Worm (Caenorhabditis elegans) whole organism, L4 larva: Measurements from ENCODE around the gene nhr-141.
A peak's percentile ranks its signal among the peaks of the same experiment; 100 is the strongest.

ENCODE experiments used
- F26F4.8 ChIP-seq: fragments of 200-800 bp; sonication (Bioruptor generic); conservative IDR thresholded peaks from 2 replicates; pipeline ENCODE4 v1.3.6; 2022; ENCODE audit warnings: missing genetic modification characterization, missing compliant biosample characterization
- F49E8.2 ChIP-seq: sonication (generic microtip); optimal IDR thresholded peaks from 2 replicates; lab custom pipeline; 2016; ENCODE audit warnings: missing compliant biosample characterization, mild to moderate bottlenecking, missing genetic modification characterization, borderline replicate concordance
- T20F7.1 ChIP-seq: fragments of 200-800 bp; sonication (Bioruptor generic); optimal IDR thresholded peaks from 2 replicates; lab custom pipeline; 2018; ENCODE audit warnings: mild to moderate bottlenecking, missing genetic modification characterization, missing compliant biosample characterization
- T26A8.4 ChIP-seq: fragments of 200-800 bp; sonication (Bioruptor generic); IDR thresholded peaks from 2 replicates; pipeline ENCODE4 v1.3.6; 2022; ENCODE audit warnings: missing genetic modification characterization, missing compliant biosample characterization
- Y5F2A.4 ChIP-seq: fragments of 200-800 bp; sonication (Bioruptor generic); optimal IDR thresholded peaks from 2 replicates; lab custom pipeline; 2018; ENCODE audit warnings: mild to moderate bottlenecking, missing genetic modification characterization, missing compliant biosample characterization
- aha-1 ChIP-seq: fragments of 150-350 bp; peaks from one replicate; lab custom pipeline; 2014; ENCODE audit warnings: missing biosample characterization, missing genetic modification characterization
- ama-1 ChIP-seq: fragments of 150-350 bp; optimal IDR thresholded peaks from 2 replicates; lab custom pipeline; 2014; ENCODE audit warnings: inconsistent platforms, mixed read lengths
- arid-1 ChIP-seq: fragments of 200-800 bp; sonication (Bioruptor generic); conservative IDR thresholded peaks from 2 replicates; pipeline ENCODE4 v1.3.6; 2022; ENCODE audit warnings: missing genetic modification reagents, missing genetic modification characterization, missing compliant biosample characterization
- ceh-32 ChIP-seq: sonication (generic microtip); optimal IDR thresholded peaks from 2 replicates; lab custom pipeline; 2016; ENCODE audit warnings: mild to moderate bottlenecking, missing genetic modification characterization, missing compliant biosample characterization; ENCODE audit not compliant: poor library complexity
- daf-12 ChIP-seq: fragments of 150-350 bp; optimal IDR thresholded peaks from 2 replicates; lab custom pipeline; 2014; ENCODE audit warnings: missing biosample characterization, missing genetic modification reagents, missing genetic modification characterization
- dmd-6 ChIP-seq: fragments of 200-800 bp; sonication (Bioruptor generic); IDR thresholded peaks from 2 replicates; pipeline ENCODE4 v1.3.6; 2022; ENCODE audit warnings: missing genetic modification reagents, missing genetic modification characterization, missing compliant biosample characterization
- dmd-8 ChIP-seq: fragments of 200-800 bp; sonication (Bioruptor generic); IDR thresholded peaks from 2 replicates; pipeline ENCODE4 v1.3.6; 2022; ENCODE audit warnings: missing genetic modification characterization, missing compliant biosample characterization
- duxl-1 ChIP-seq: sonication (generic microtip); optimal IDR thresholded peaks from 2 replicates; lab custom pipeline; 2016; ENCODE audit warnings: mild to moderate bottlenecking, missing genetic modification characterization, moderate library complexity, missing compliant biosample characterization; ENCODE audit not compliant: poor library complexity
- egl-27 ChIP-seq: sonication (generic microtip); optimal IDR thresholded peaks from 3 replicates; lab custom pipeline; 2017; ENCODE audit warnings: missing biosample characterization, missing genetic modification reagents, missing genetic modification characterization
- egl-43 ChIP-seq: fragments of 200-800 bp; sonication (Bioruptor generic); IDR thresholded peaks from 2 replicates; pipeline ENCODE4 v1.3.6; 2022; ENCODE audit warnings: missing genetic modification reagents, missing genetic modification characterization, missing compliant biosample characterization
- gei-8 ChIP-seq: fragments of 200-800 bp; sonication (Bioruptor generic); optimal IDR thresholded peaks from 2 replicates; lab custom pipeline; 2018; ENCODE audit warnings: mild to moderate bottlenecking, missing genetic modification characterization, missing compliant biosample characterization
- hif-1 ChIP-seq, 2 experiments: sonication (generic microtip); optimal IDR thresholded peaks; 2 replicates each; lab custom pipeline; 2016 to 2017; ENCODE audit warnings: missing compliant biosample characterization in 2 of 2, missing genetic modification characterization in 2 of 2, missing genetic modification reagents in 2 of 2, missing genotype in 2 of 2, mild to moderate bottlenecking in 1 of 2
- hlh-11 ChIP-seq: fragments of 200-800 bp; sonication (Bioruptor generic); optimal IDR thresholded peaks from 2 replicates; lab custom pipeline; 2018; ENCODE audit warnings: mild to moderate bottlenecking, missing genetic modification characterization, missing compliant biosample characterization
- hlh-30 ChIP-seq: sonication (generic microtip); optimal IDR thresholded peaks from 2 replicates; lab custom pipeline; 2017; ENCODE audit warnings: antibody characterized with exemption, mild to moderate bottlenecking, missing genetic modification characterization, missing compliant biosample characterization; ENCODE audit not compliant: insufficient read depth
- jun-1 ChIP-seq: fragments of 150-350 bp; optimal IDR thresholded peaks from 2 replicates; lab custom pipeline; 2014; ENCODE audit warnings: missing biosample characterization, missing genetic modification reagents, missing genetic modification characterization
- lim-7 ChIP-seq: fragments of 200-800 bp; sonication (Bioruptor generic); IDR thresholded peaks from 2 replicates; pipeline ENCODE4 v1.3.6; 2022; ENCODE audit warnings: missing genetic modification characterization, missing compliant biosample characterization
- lin-13 ChIP-seq: fragments of 150-350 bp; optimal IDR thresholded peaks from 2 replicates; lab custom pipeline; 2014; ENCODE audit warnings: missing biosample characterization, missing genetic modification reagents, missing genetic modification characterization
- lir-3 ChIP-seq: sonication (generic microtip); optimal IDR thresholded peaks from 2 replicates; lab custom pipeline; 2016; ENCODE audit warnings: mild to moderate bottlenecking, missing genetic modification characterization, missing compliant biosample characterization
- mdl-1 ChIP-seq, 2 experiments: fragments of 150-350 bp in 1 of 2; sonication (generic microtip) in 1 of 2; optimal IDR thresholded peaks; 2 replicates each; lab custom pipeline; 2014 to 2017; ENCODE audit warnings: missing biosample characterization in 2 of 2, missing genetic modification characterization in 2 of 2
- mdt-29 ChIP-seq: fragments of 200-800 bp; sonication (Bioruptor generic); IDR thresholded peaks from 2 replicates; pipeline ENCODE4 v1.3.6; 2022; ENCODE audit warnings: missing genetic modification reagents, missing genetic modification characterization, missing compliant biosample characterization
- mes-2 ChIP-seq: sonication (generic microtip); optimal IDR thresholded peaks from 2 replicates; lab custom pipeline; 2016; ENCODE audit warnings: missing genotype, mild to moderate bottlenecking, missing genetic modification characterization, missing compliant biosample characterization; ENCODE audit not compliant: poor library complexity, severe bottlenecking
- mxl-2 ChIP-seq: fragments of 200-800 bp; sonication (Bioruptor generic); conservative IDR thresholded peaks from 2 replicates; pipeline ENCODE4 v1.3.6; 2022; ENCODE audit warnings: missing genetic modification reagents, missing genetic modification characterization, missing compliant biosample characterization
- mxl-3 ChIP-seq: fragments of 200-800 bp; sonication (Bioruptor generic); optimal IDR thresholded peaks from 2 replicates; lab custom pipeline; 2018; ENCODE audit warnings: mild to moderate bottlenecking, missing genetic modification characterization, missing compliant biosample characterization
- nhr-102 ChIP-seq: sonication (generic microtip); optimal IDR thresholded peaks from 2 replicates; lab custom pipeline; 2016; ENCODE audit warnings: mild to moderate bottlenecking, missing genetic modification characterization, moderate library complexity, missing compliant biosample characterization
- nhr-25 ChIP-seq: sonication (generic microtip); optimal IDR thresholded peaks from 2 replicates; lab custom pipeline; 2017; ENCODE audit warnings: missing genetic modification characterization, mild to moderate bottlenecking, missing compliant biosample characterization, antibody characterized with exemption, moderate library complexity, borderline replicate concordance; ENCODE audit not compliant: insufficient read depth
- nhr-28 ChIP-seq: fragments of 150-350 bp; optimal IDR thresholded peaks from 2 replicates; lab custom pipeline; 2014; ENCODE audit warnings: missing biosample characterization, missing genetic modification characterization
- nhr-41 ChIP-seq: fragments of 200-800 bp; sonication (Bioruptor generic); IDR thresholded peaks from 2 replicates; pipeline ENCODE4 v1.3.6; 2022; ENCODE audit warnings: missing genetic modification reagents, missing genetic modification characterization, missing compliant biosample characterization
- nhr-42 ChIP-seq: fragments of 200-800 bp; sonication (Bioruptor generic); IDR thresholded peaks from 2 replicates; pipeline ENCODE4 v1.3.6; 2022; ENCODE audit warnings: missing genetic modification characterization, missing compliant biosample characterization
- nhr-48 ChIP-seq: sonication (generic microtip); optimal IDR thresholded peaks from 2 replicates; lab custom pipeline; 2016; ENCODE audit warnings: mild to moderate bottlenecking, missing genetic modification characterization, missing compliant biosample characterization
- php-3 ChIP-seq: fragments of 200-800 bp; sonication (Bioruptor generic); IDR thresholded peaks from 2 replicates; pipeline ENCODE4 v1.3.6; 2022; ENCODE audit warnings: missing genetic modification reagents, missing genetic modification characterization, missing compliant biosample characterization
- saeg-2 ChIP-seq: fragments of 200-800 bp; sonication (Bioruptor generic); IDR thresholded peaks from 2 replicates; pipeline ENCODE4 v1.3.6; 2022; ENCODE audit warnings: missing genetic modification reagents, missing genetic modification characterization, missing compliant biosample characterization
- set-16 ChIP-seq: fragments of 200-800 bp; sonication (Bioruptor generic); IDR thresholded peaks from 2 replicates; pipeline ENCODE4 v1.3.6; 2022; ENCODE audit warnings: missing genetic modification reagents, missing genetic modification characterization, missing compliant biosample characterization
- snpc-4 ChIP-seq: fragments of 150-350 bp; optimal IDR thresholded peaks from 2 replicates; lab custom pipeline; 2014; ENCODE audit warnings: missing biosample characterization, missing genetic modification characterization
- spr-3 ChIP-seq: fragments of 200-800 bp; sonication (Bioruptor generic); optimal IDR thresholded peaks from 2 replicates; lab custom pipeline; 2018; ENCODE audit warnings: mild to moderate bottlenecking, missing genetic modification characterization, missing compliant biosample characterization
- tra-1 ChIP-seq: fragments of 200-800 bp; sonication (Bioruptor generic); IDR thresholded peaks from 2 replicates; pipeline ENCODE4 v1.3.6; 2022; ENCODE audit warnings: missing genetic modification reagents, missing genetic modification characterization, missing compliant biosample characterization
- unc-62 ChIP-seq, 3 experiments: fragments of 150-350 bp in 1 of 3; sonication (generic microtip); optimal IDR thresholded peaks in 2 of 3; peaks in 1 of 3; 1 replicate in 1 of 3; 2 replicates in 2 of 3; lab custom pipeline; 2014 to 2017; ENCODE audit warnings: missing biosample characterization in 3 of 3, missing genetic modification characterization in 3 of 3, missing genetic modification reagents in 3 of 3, missing genotype in 1 of 3

Gene nhr-141

DNA sequence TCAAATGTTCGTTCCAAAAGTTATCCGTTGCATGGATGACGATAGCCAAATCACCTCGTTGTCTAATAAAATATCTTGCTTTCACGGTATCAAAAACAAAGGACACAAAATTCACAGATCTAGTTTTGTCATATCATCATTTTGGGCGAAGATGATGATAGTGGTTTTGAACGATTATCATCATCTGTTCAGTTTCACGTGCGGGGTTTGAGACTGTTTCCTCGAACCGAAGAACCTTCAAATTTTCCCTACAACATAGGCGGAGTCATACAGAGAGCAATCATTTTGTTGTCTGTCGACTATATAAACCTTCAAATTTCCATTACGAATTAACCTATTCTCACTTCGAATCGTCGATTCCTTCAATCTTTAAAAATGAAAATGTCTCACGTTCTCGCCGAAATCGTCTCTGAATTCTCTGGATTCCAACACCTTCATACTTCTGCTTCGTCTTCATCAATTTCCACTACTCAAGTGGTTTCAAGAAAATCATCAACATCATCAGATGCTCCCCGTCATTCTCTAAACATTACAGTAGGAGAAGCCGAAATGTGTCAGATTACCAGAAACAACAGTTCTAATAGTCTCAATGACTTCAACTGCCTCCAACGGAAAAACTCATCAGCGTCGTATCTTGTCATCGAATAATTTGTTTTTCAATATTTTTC lies 31.2 kb upstream of the nhr-141 start, which contains the start of gene F18E3.11:
F18E3.11 (plus strand) TSS at position 376 of the 668 bp plus-strand sequence.
- TF ChIP-seq ama-1 (lab: Kevin White, UChicago), result peak; percentile 94
- peak in 1 of 2 experiments; percentile 80 for TF ChIP-seq unc-62 (GFP tag; optimal IDR thresholded peaks at IDR 0.05 in 1 of 2; lab: Kevin White, UChicago)
- no peak for TF ChIP-seq unc-62 (tag; optimal IDR thresholded peaks at IDR 0.05; lab: Kevin White, UChicago)
- no peak for TF ChIP-seq lim-7 (GFP tag; lab: Robert Waterston, UW)
- TF ChIP-seq nhr-48 (tag; lab: Kevin White, UChicago), result peak; percentile 76
- no peak for TF ChIP-seq egl-27
- TF ChIP-seq nhr-28 (tag; lab: Kevin White, UChicago), result peak; percentile 90
- no peak for TF ChIP-seq jun-1 (tag; lab: Kevin White, UChicago)
- no peak for TF ChIP-seq gei-8 (GFP tag; lab: Kevin White, UChicago)
- TF ChIP-seq mdl-1 (tag; optimal IDR thresholded peaks at IDR 0.05; lab: Kevin White, UChicago), result peak in 1 of 2 experiments; percentile 69
- TF ChIP-seq tra-1 (GFP tag; lab: Robert Waterston, UW), result 0 out of 2 replicates have a peak, but pooled peaks have one; percentile 29
- peak in 1 of 2 experiments; percentile 50 for TF ChIP-seq hif-1 (tag; optimal IDR thresholded peaks at IDR 0.05; lab: Kevin White, UChicago)
- no peak for TF ChIP-seq set-16 (GFP tag; lab: Robert Waterston, UW)
- peak; percentile 45 for TF ChIP-seq mxl-3 (GFP tag; lab: Kevin White, UChicago)
- no peak for TF ChIP-seq Y5F2A.4 (GFP tag; lab: Kevin White, UChicago)
- TF ChIP-seq aha-1 (tag; lab: Kevin White, UChicago), result peak; percentile 77
- no peak for TF ChIP-seq daf-12 (tag; lab: Kevin White, UChicago)
- TF ChIP-seq duxl-1 (tag; lab: Kevin White, UChicago), result peak; percentile 10
- no peak for TF ChIP-seq nhr-42 (GFP tag; lab: Robert Waterston, UW)
- 0 out of 2 replicates have a peak, but pooled peaks have one; percentile 35 for TF ChIP-seq T26A8.4 (GFP tag; lab: Robert Waterston, UW)
- TF ChIP-seq mdt-29 (GFP tag; lab: Robert Waterston, UW), result peak; percentile 75; the same call in 1 of the 2 replicates
- no peak for TF ChIP-seq arid-1 (GFP tag; lab: Robert Waterston, UW)
- TF ChIP-seq nhr-41, result no peak
- TF ChIP-seq T20F7.1 (GFP tag; lab: Kevin White, UChicago), result no peak
- TF ChIP-seq snpc-4, result no peak
- TF ChIP-seq F49E8.2 (tag; lab: Kevin White, UChicago), result no peak
- TF ChIP-seq egl-43 (GFP tag; lab: Robert Waterston, UW), result no peak
- peak; percentile 23; the same call in 1 of the 2 replicates for TF ChIP-seq dmd-6 (GFP tag; lab: Robert Waterston, UW)
- TF ChIP-seq hlh-30, result peak; percentile 65
- TF ChIP-seq nhr-102 (tag; lab: Kevin White, UChicago), result no peak
- peak; percentile 72 for TF ChIP-seq nhr-25 (tag; lab: Kevin White, UChicago)
- TF ChIP-seq hlh-11 (tag; lab: Kevin White, UChicago), result peak; percentile 71
- no peak for TF ChIP-seq php-3 (GFP tag; lab: Robert Waterston, UW)

DNA sequence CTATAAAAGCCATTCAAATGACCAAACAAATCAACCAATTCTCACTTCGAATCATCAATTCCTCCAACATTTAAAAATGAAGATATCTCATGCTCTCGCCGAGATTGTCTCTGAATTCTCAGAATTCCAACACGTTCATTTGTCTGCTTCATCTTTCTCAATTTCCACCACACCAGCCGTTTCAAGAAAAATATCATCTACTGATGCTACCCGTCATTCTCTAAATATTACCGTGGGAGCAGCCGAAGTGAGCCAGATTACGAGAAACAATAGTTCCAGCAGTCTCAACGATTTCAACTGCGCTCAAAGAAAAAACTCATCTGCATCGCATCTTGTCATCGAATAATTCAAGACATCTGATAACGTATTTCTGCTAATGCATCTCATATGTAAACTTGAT lies 29.6 kb upstream of the nhr-141 start, which contains the start of gene F18E3.12:
F18E3.12 (plus strand) TSS at position 77 of the 400 bp plus-strand sequence.
- TF ChIP-seq php-3 (GFP tag; lab: Robert Waterston, UW), result no peak
- peak; percentile 96 for TF ChIP-seq ama-1 (lab: Kevin White, UChicago)
- TF ChIP-seq, all 104 proteins: peak for 1

DNA sequence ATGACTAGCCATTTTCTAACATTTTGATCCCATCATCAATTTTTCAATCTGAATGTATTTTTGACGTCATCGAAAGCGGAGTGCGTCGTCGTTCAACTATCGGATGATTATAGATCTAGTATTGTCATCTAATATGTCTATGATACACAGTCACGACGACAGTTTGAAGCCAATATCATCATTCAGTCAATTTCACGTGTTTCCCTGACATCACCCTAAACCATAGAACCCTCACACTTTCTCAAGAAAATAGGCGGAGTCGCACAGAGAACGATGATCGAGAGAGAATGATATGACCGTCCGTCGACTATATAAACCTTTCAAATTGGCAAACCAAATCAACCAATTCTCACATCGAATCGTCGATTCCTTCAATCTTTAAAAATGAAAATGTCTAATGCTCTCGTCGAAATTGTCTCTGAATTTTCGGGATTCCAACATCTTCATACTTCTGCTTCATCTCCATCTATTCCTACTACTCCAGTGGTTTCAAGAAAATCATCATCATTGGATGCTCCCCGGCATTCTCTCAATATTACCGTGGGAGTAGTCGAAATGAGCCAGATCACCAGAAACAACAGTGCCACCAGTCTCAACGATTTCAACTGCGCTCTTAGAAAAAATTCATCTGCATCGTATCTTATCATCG lies 28.6 kb upstream of the nhr-141 start, which contains the start of gene F18E3.13:
F18E3.13 (plus strand) TSS at position 385 of the 649 bp plus-strand sequence.
- TF ChIP-seq lir-3 (tag; lab: Kevin White, UChicago) (no peak), ceh-32 (tag; lab: Kevin White, UChicago) (no peak), aha-1 (tag; lab: Kevin White, UChicago) (peak; percentile 67), tra-1 (GFP tag; lab: Robert Waterston, UW) (no peak), F49E8.2 (tag; lab: Kevin White, UChicago) (no peak), dmd-6 (GFP tag; lab: Robert Waterston, UW) (peak; percentile 64), saeg-2 (GFP tag; lab: Robert Waterston, UW) (no peak), F26F4.8 (no peak), nhr-28 (tag; lab: Kevin White, UChicago) (peak; percentile 84), mxl-2 (GFP tag; lab: Robert Waterston, UW) (0 out of 2 replicates have a peak, but pooled peaks have one; percentile 22), dmd-8 (GFP tag; lab: Robert Waterston, UW) (no peak), spr-3 (GFP tag; lab: Kevin White, UChicago) (no peak), arid-1 (GFP tag; lab: Robert Waterston, UW) (no peak), mes-2 (no peak), hlh-30 (peak; percentile 77), gei-8 (GFP tag; lab: Kevin White, UChicago) (peak; percentile 37), nhr-25 (tag; lab: Kevin White, UChicago) (peak; percentile 58), lin-13 (no peak), ama-1 (lab: Kevin White, UChicago) (peak; percentile 93)
